Fruit fly (Drosophila melanogaster) whole organism, prepupa: Measurements from ENCODE around the gene CG46312.

ENCODE experiments used
- CG16779 ChIP-seq: fragments of 200-800 bp; sonication (Bioruptor generic); optimal IDR thresholded peaks from 3 replicates; lab custom pipeline; 2017; ENCODE audit warnings: missing biosample characterization, mild to moderate bottlenecking, missing genetic modification characterization
- CG31627 ChIP-seq: fragments of 200-800 bp; sonication (Bioruptor generic); optimal IDR thresholded peaks from 3 replicates; lab custom pipeline; 2016; ENCODE audit warnings: missing biosample characterization, missing genetic modification characterization
- CG32006 ChIP-seq: fragments of 200-800 bp; sonication (Bioruptor generic); optimal IDR thresholded peaks from 3 replicates; lab custom pipeline; 2017; ENCODE audit warnings: missing biosample characterization, mild to moderate bottlenecking, missing genetic modification characterization
- CG6808 ChIP-seq: fragments of 200-800 bp; sonication (Bioruptor generic); optimal IDR thresholded peaks from 3 replicates; lab custom pipeline; 2017; ENCODE audit warnings: missing biosample characterization, missing genetic modification characterization, mild to moderate bottlenecking, moderate library complexity, missing genetic modification reagents
- CG8319 ChIP-seq: fragments of 200-800 bp; sonication (Bioruptor generic); optimal IDR thresholded peaks from 3 replicates; lab custom pipeline; 2016; ENCODE audit warnings: missing biosample characterization, missing genetic modification characterization
- CG8632 ChIP-seq: fragments of 200-800 bp; sonication (Bioruptor generic); optimal IDR thresholded peaks from 3 replicates; lab custom pipeline; 2016; ENCODE audit warnings: missing biosample characterization, missing genetic modification characterization
- Eip75B ChIP-seq: fragments of 200-800 bp; sonication (Bioruptor generic); optimal IDR thresholded peaks from 3 replicates; lab custom pipeline; 2016; ENCODE audit warnings: missing biosample characterization, missing genetic modification characterization
- Eip78C ChIP-seq: fragments of 200-800 bp; sonication (Bioruptor generic); peaks from one replicate; lab custom pipeline; 2016; ENCODE audit warnings: missing biosample characterization, missing genetic modification characterization
- Eip93F ChIP-seq: fragments of 200-800 bp; sonication (Bioruptor generic); optimal IDR thresholded peaks from 2 replicates; lab custom pipeline; 2016; ENCODE audit warnings: missing biosample characterization, mild to moderate bottlenecking, missing genetic modification characterization
- Hr38 ChIP-seq: sonication (Bioruptor generic); optimal IDR thresholded peaks from 2 replicates; lab custom pipeline; 2016; ENCODE audit warnings: missing biosample characterization, missing genetic modification characterization
- Hr39 ChIP-seq: fragments of 200-800 bp; sonication (Bioruptor generic); optimal IDR thresholded peaks from 2 replicates; lab custom pipeline; 2016; ENCODE audit warnings: missing biosample characterization, missing genetic modification characterization
- Smox ChIP-seq: fragments of 200-800 bp; sonication (Bioruptor generic); optimal IDR thresholded peaks from 3 replicates; lab custom pipeline; 2016; ENCODE audit warnings: missing biosample characterization, missing genetic modification characterization
- achi ChIP-seq: fragments of 200-800 bp; sonication (Bioruptor generic); optimal IDR thresholded peaks from 3 replicates; lab custom pipeline; 2016; ENCODE audit warnings: missing biosample characterization, missing genetic modification characterization
- dac ChIP-seq: fragments of 200-800 bp; sonication (Bioruptor generic); optimal IDR thresholded peaks from 2 replicates; lab custom pipeline; 2017; ENCODE audit warnings: missing biosample characterization, mild to moderate bottlenecking, missing genetic modification characterization
- dsx ChIP-seq: fragments of 200-800 bp; optimal IDR thresholded peaks from 3 replicates; lab custom pipeline; 2019; ENCODE audit warnings: missing biosample characterization, mild to moderate bottlenecking, missing genetic modification characterization, moderate library complexity; ENCODE audit not compliant: poor library complexity, severe bottlenecking
- eg ChIP-seq: fragments of 200-800 bp; sonication (Bioruptor generic); IDR thresholded peaks from 3 replicates; pipeline ENCODE4 v1.3.6; 2022; ENCODE audit warnings: missing biosample characterization, missing genetic modification characterization
- esn ChIP-seq: fragments of 200-800 bp; sonication (Bioruptor generic); optimal IDR thresholded peaks from 2 replicates; lab custom pipeline; 2016; ENCODE audit warnings: missing biosample characterization, mild to moderate bottlenecking, missing genetic modification characterization, moderate library complexity
- fd59A ChIP-seq: fragments of 200-800 bp; sonication (Bioruptor generic); optimal IDR thresholded peaks from 2 replicates; lab custom pipeline; 2017; ENCODE audit warnings: missing biosample characterization, mild to moderate bottlenecking, missing genetic modification characterization, missing genetic modification reagents
- lz ChIP-seq: fragments of 200-800 bp; sonication (Bioruptor generic); optimal IDR thresholded peaks from 3 replicates; lab custom pipeline; 2016; ENCODE audit warnings: missing biosample characterization, missing genetic modification characterization
- net ChIP-seq: fragments of 200-800 bp; sonication (Bioruptor generic); optimal IDR thresholded peaks from 3 replicates; lab custom pipeline; 2016; ENCODE audit warnings: missing biosample characterization, missing genetic modification characterization
- svp ChIP-seq: fragments of 200-800 bp; sonication (Bioruptor generic); peaks from one replicate; lab custom pipeline; 2016; ENCODE audit warnings: missing biosample characterization, missing genetic modification characterization
- vri ChIP-seq: fragments of 200-800 bp; sonication (Bioruptor generic); optimal IDR thresholded peaks from 3 replicates; lab custom pipeline; 2016; ENCODE audit warnings: missing biosample characterization, mild to moderate bottlenecking, missing genetic modification characterization

Gene CG46312

DNA sequence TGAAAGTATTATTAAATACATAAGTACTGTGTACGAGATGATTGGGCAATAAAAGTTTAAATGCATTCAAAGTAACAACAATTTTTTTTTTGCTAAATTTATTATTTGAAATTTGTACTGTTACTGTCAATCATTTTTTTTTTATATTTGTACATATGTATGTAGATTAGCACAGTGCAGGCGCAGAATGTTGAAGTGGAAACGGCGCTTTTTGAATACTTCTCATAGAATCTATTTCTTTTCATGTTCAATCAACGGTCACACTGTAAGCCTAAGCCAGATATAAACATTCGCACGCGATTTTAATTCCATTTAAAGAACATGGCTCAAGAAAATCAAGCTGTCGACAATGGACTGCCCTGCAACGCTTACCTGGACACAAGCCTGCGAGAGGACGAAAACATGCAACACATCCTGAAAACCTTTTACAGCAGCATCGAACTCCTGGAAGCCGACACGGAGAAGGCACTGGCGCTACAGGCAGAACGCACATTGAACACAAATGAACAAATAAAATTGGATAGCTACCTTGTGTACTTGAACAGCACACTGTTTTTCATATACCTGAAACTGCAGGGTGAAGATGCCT lies 46.9 kb downstream of the CG46312 start, which contains the start of gene Rrp47:
Rrp47 (plus strand) TSS at position 163 of the 589 bp plus-strand sequence.
- TF ChIP-seq CG6808: no peak
- TF ChIP-seq CG32006 (GFP tag; lab: Kevin White, UChicago): no peak
- TF ChIP-seq esn: no peak
- TF ChIP-seq Eip78C: peak; percentile 28
- TF ChIP-seq Hr38 (GFP tag; lab: Kevin White, UChicago): no peak
- TF ChIP-seq CG8319 (GFP tag; lab: Kevin White, UChicago): no peak
- TF ChIP-seq net (GFP tag; lab: Kevin White, UChicago): no peak

DNA sequence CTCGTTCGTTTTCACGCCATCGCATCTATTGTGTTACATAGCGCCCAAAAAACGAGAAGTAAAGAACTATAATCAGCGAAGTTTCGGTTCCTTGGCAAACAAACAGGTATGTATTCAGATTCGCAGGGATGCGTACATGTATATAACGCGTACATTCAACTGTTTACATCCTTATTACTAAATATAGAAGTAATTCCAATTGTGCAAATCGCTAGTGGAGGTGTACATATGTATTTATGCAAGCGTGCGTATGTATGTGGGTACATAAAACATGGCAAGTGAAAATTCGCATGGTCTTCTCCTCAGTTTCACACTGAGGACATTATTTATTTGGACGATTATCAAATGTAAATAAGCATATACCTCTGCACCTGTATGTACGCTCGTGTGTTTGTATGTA lies 50.2 kb downstream of the CG46312 start:
- TF ChIP-seq CG16779 (tag; lab: Kevin White, UChicago) (no peak), Eip75B (GFP tag; lab: Kevin White, UChicago) (no peak), lz (GFP tag; lab: Kevin White, UChicago) (no peak), fd59A (GFP tag; lab: Kevin White, UChicago) (no peak), eg (GFP tag; lab: Robert Waterston, UW) (no peak), Hr39 (GFP tag; lab: Kevin White, UChicago) (no peak), vri (GFP tag; lab: Kevin White, UChicago) (no peak), CG8632 (no peak), Eip93F (GFP tag; lab: Kevin White, UChicago) (no peak), CG31627 (no peak), dac (GFP tag; lab: Kevin White, UChicago) (no peak)

DNA sequence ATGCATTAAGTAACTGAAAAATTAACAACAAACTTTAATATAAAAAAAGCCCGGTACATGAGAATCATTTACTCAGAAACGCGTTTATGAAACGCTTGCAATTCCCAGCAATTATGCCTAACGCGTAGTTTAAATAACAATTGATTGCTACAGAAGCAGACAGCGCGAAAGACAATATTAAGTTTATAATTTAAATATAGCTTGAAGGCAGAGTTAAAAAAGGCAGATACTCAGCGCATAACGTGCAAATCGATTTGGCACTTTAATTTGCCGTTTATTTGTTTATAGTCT lies 50.9 kb downstream of the CG46312 start, which contains the start of gene CG8924:
CG8924 (plus strand) TSS at position 122 of the 291 bp plus-strand sequence.
- no peak for TF ChIP-seq CG8632
- peak; percentile 58 for TF ChIP-seq Eip78C

DNA sequence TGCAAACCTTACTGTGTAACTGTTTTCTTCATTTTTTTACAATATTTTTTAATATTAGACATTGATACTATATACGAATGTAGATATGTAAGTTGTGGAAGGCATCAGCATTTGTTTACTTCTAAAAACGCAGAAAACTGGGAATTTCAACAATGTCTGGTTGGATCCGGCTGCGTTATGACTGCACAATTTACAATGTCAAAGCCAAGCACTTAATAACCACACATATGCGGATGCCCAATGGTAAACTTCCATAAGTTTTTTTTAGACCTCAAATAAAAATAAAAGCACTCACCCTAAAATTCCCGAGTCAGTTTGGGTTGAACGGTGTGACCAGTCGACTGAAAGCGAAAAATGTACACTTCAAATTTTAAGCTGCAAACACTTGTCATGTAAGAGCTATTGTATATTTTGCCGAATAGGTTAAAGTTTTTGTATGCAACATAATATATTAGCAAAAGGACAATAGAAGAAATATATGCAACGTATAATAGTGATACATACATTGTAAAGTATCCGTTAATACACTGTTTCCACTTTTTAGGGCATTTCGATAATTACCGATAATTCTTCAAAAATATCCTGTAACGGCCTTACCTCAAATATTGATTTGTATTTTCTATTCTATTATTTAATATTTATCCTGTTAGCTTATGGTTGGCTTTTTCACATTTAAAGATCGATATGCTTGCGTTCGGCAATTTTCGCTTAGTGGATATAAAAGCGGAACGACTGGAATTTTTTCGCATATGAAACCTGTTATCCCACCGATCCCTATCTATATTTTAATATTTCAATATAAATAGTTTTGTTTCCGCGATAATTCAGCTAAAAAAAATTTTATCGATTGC lies 51.4 kb downstream of the CG46312 start, which contains the start of gene Stim:
Stim (minus strand) TSS at position 347 of the 851 bp plus-strand sequence.
- TF ChIP-seq Smox (GFP tag; lab: Kevin White, UChicago) (no peak), svp (GFP tag; lab: Kevin White, UChicago) (peak; percentile 67), dsx (GFP tag; lab: Kevin White, UChicago) (peak; percentile 70), achi (GFP tag; lab: Kevin White, UChicago) (peak; percentile 63), CG31627 (no peak)
